Fruit fly (Drosophila melanogaster) Kc167 (cell line): Measurements from ENCODE around the gene Taf10.

Experiments
- Myc ChIP-seq: fragments of >200 bp; optimal IDR thresholded peaks from 2 replicates; lab custom pipeline; 2017; ENCODE audit warnings: missing external identifiers
- h ChIP-seq: fragments of >200 bp; optimal IDR thresholded peaks from 3 replicates; lab custom pipeline; 2018; ENCODE audit warnings: missing external identifiers
- psq ChIP-seq: fragments of >200 bp; optimal IDR thresholded peaks from 2 replicates; lab custom pipeline; 2017; ENCODE audit warnings: missing external identifiers
- ttk ChIP-seq: sonication (Bioruptor generic); optimal IDR thresholded peaks from 2 replicates; lab custom pipeline; 2017; ENCODE audit warnings: missing external identifiers

- TF ChIP-seq psq (no peak), ttk (lab: Kevin White, UChicago) (no peak), h (lab: Kevin White, UChicago) (no peak), Myc (lab: Kevin White, UChicago) (no peak)
These were observed 15.7 kb upstream of the Taf10 start, which contains the start of gene Bacc for dm6 chr2L:2751904-2752459.
